Worm (Caenorhabditis elegans) whole organism, L1 larva: ENCODE data around the gene ins-37.
A peak's percentile ranks its signal among the peaks of the same experiment; 100 is the strongest.

Experiments
- C34B4.2 ChIP-seq: sonication (generic microtip); optimal IDR thresholded peaks from 2 replicates; lab custom pipeline; 2017; ENCODE audit warnings: mild to moderate bottlenecking, missing genetic modification characterization, missing compliant biosample characterization
- aha-1 ChIP-seq: fragments of 150-350 bp; optimal IDR thresholded peaks from 2 replicates; lab custom pipeline; 2014; ENCODE audit warnings: missing biosample characterization, missing genetic modification characterization
- alr-1 ChIP-seq: fragments of 200-800 bp; sonication (Bioruptor generic); optimal IDR thresholded peaks from 2 replicates; lab custom pipeline; 2018; ENCODE audit warnings: borderline replicate concordance, mild to moderate bottlenecking, missing genetic modification characterization, missing compliant biosample characterization
- blmp-1 ChIP-seq: fragments of 150-350 bp; optimal IDR thresholded peaks from 2 replicates; lab custom pipeline; 2014; ENCODE audit warnings: missing biosample characterization, missing genetic modification characterization
- ceh-8 ChIP-seq: fragments of 200-800 bp; sonication (Bioruptor generic); optimal IDR thresholded peaks from 2 replicates; lab custom pipeline; 2018; ENCODE audit warnings: mild to moderate bottlenecking, missing genetic modification characterization, moderate library complexity, missing compliant biosample characterization
- ceh-90 ChIP-seq: sonication (generic microtip); optimal IDR thresholded peaks from 2 replicates; lab custom pipeline; 2016; ENCODE audit warnings: missing genetic modification characterization, missing compliant biosample characterization
- dpl-1 ChIP-seq, 3 experiments: fragments of 150-350 bp in 2 of 3; sonication (generic microtip) in 1 of 3; optimal IDR thresholded peaks; 2 replicates each; lab custom pipeline; 2014 to 2017; ENCODE audit warnings: missing biosample characterization in 3 of 3, missing genetic modification characterization in 3 of 3, missing genetic modification reagents in 3 of 3
- efl-1 ChIP-seq, 4 experiments: fragments of 150-350 bp; optimal IDR thresholded peaks in 3 of 4; peaks in 1 of 4; 1 replicate in 1 of 4; 2 replicates in 3 of 4; lab custom pipeline; 2014; ENCODE audit warnings: missing biosample characterization in 2 of 4, missing genetic modification characterization in 2 of 4, missing genetic modification reagents in 2 of 4
- egl-27 ChIP-seq, 2 experiments: fragments of 150-350 bp in 1 of 2; sonication (generic microtip); optimal IDR thresholded peaks; 3 replicates each; lab custom pipeline; 2017 to 2018; ENCODE audit warnings: missing biosample characterization in 2 of 2, missing genetic modification characterization in 2 of 2, missing genetic modification reagents in 2 of 2
- elt-2 ChIP-seq: sonication (generic microtip); optimal IDR thresholded peaks from 2 replicates; lab custom pipeline; 2016; ENCODE audit warnings: missing genetic modification characterization, mild to moderate bottlenecking, inconsistent platforms, missing compliant biosample characterization, missing genetic modification reagents
- fkh-10 ChIP-seq: sonication (generic microtip); optimal IDR thresholded peaks from 2 replicates; lab custom pipeline; 2017; ENCODE audit warnings: missing biosample characterization, missing genetic modification reagents, missing genetic modification characterization
- hpl-2 ChIP-seq: fragments of 150-350 bp; optimal IDR thresholded peaks from 2 replicates; lab custom pipeline; 2014; ENCODE audit warnings: missing biosample characterization, missing genetic modification reagents, missing genetic modification characterization
- isw-1 ChIP-seq: fragments of 200-800 bp; sonication (Bioruptor generic); IDR thresholded peaks from 2 replicates; pipeline ENCODE4 v1.3.6; 2022; ENCODE audit warnings: missing genetic modification characterization, missing compliant biosample characterization
- jun-1 ChIP-seq: fragments of 150-350 bp; optimal IDR thresholded peaks from 2 replicates; lab custom pipeline; 2014; ENCODE audit warnings: missing biosample characterization, missing genetic modification reagents, missing genetic modification characterization
- lin-35 ChIP-seq, 2 experiments: fragments of 150-350 bp; optimal IDR thresholded peaks; 2 replicates each; lab custom pipeline; 2014; ENCODE audit warnings: missing biosample characterization in 2 of 2, missing genetic modification characterization in 2 of 2, missing genetic modification reagents in 2 of 2
- lir-3 ChIP-seq: sonication (generic microtip); optimal IDR thresholded peaks from 2 replicates; lab custom pipeline; 2016; ENCODE audit warnings: mild to moderate bottlenecking, missing genetic modification characterization, moderate library complexity, missing compliant biosample characterization; ENCODE audit not compliant: poor library complexity
- lsy-2 ChIP-seq, 2 experiments: fragments of 150-350 bp; optimal IDR thresholded peaks; 2 replicates each; lab custom pipeline; 2014; ENCODE audit warnings: missing biosample characterization in 2 of 2, missing genetic modification characterization in 2 of 2
- mab-9 ChIP-seq: fragments of 200-800 bp; sonication (Bioruptor generic); IDR thresholded peaks from 2 replicates; pipeline ENCODE4 v1.3.6; 2022; ENCODE audit warnings: missing genetic modification reagents, missing genetic modification characterization, missing compliant biosample characterization
- mdl-1 ChIP-seq, 2 experiments: fragments of 150-350 bp; optimal IDR thresholded peaks; 2 replicates each; lab custom pipeline; 2014 to 2017; ENCODE audit warnings: missing biosample characterization in 2 of 2, missing genetic modification characterization in 2 of 2, inconsistent platforms in 1 of 2
- nhr-20 ChIP-seq: sonication (generic microtip); optimal IDR thresholded peaks from 2 replicates; lab custom pipeline; 2016; ENCODE audit warnings: mild to moderate bottlenecking, missing genetic modification characterization, missing compliant biosample characterization
- nhr-28 ChIP-seq: fragments of 150-350 bp; optimal IDR thresholded peaks from 2 replicates; lab custom pipeline; 2014; ENCODE audit warnings: missing biosample characterization, missing genetic modification characterization
- nhr-71 ChIP-seq: sonication (generic microtip); optimal IDR thresholded peaks from 2 replicates; lab custom pipeline; 2016; ENCODE audit warnings: mild to moderate bottlenecking, missing genetic modification characterization, moderate library complexity, missing compliant biosample characterization
- nhr-85 ChIP-seq: sonication (generic microtip); peaks from one replicate; lab custom pipeline; 2016; ENCODE audit warnings: missing genetic modification characterization, inconsistent platforms, missing compliant biosample characterization
- pqm-1 ChIP-seq: sonication (generic microtip); optimal IDR thresholded peaks from 3 replicates; lab custom pipeline; 2017; ENCODE audit warnings: missing biosample characterization, missing genetic modification characterization
- snu-23 ChIP-seq: sonication (generic microtip); optimal IDR thresholded peaks from 2 replicates; lab custom pipeline; 2016; ENCODE audit warnings: missing genetic modification characterization, missing compliant biosample characterization
- sox-4 ChIP-seq: sonication (generic microtip); optimal IDR thresholded peaks from 2 replicates; lab custom pipeline; 2016; ENCODE audit warnings: missing genetic modification characterization, missing compliant biosample characterization
- sptf-1 ChIP-seq: fragments of 150-350 bp; optimal IDR thresholded peaks from 2 replicates; lab custom pipeline; 2014; ENCODE audit warnings: missing biosample characterization, missing genetic modification characterization
- sup-37 ChIP-seq: fragments of 200-800 bp; sonication (Bioruptor generic); optimal IDR thresholded peaks from 2 replicates; lab custom pipeline; 2018; ENCODE audit warnings: mild to moderate bottlenecking, missing genetic modification characterization, missing compliant biosample characterization
- swsn-7 ChIP-seq: sonication (generic microtip); optimal IDR thresholded peaks from 2 replicates; lab custom pipeline; 2016; ENCODE audit warnings: missing genetic modification characterization, missing compliant biosample characterization
- unc-130 ChIP-seq: fragments of 150-350 bp; optimal IDR thresholded peaks from 2 replicates; lab custom pipeline; 2017; ENCODE audit warnings: missing biosample characterization, missing genetic modification characterization, inconsistent platforms
- unc-30 ChIP-seq: sonication (generic microtip); optimal IDR thresholded peaks from 2 replicates; lab custom pipeline; 2017; ENCODE audit warnings: missing biosample characterization, missing genetic modification characterization
- unc-62 ChIP-seq: fragments of 150-350 bp; optimal IDR thresholded peaks from 2 replicates; lab custom pipeline; 2014; ENCODE audit warnings: missing biosample characterization, missing genetic modification reagents, missing genetic modification characterization
- unc-98 ChIP-seq: fragments of 200-800 bp; sonication (Bioruptor generic); IDR thresholded peaks from 2 replicates; pipeline ENCODE4 v1.3.6; 2022; ENCODE audit warnings: missing genetic modification characterization, missing compliant biosample characterization

ins-37 gene

DNA sequence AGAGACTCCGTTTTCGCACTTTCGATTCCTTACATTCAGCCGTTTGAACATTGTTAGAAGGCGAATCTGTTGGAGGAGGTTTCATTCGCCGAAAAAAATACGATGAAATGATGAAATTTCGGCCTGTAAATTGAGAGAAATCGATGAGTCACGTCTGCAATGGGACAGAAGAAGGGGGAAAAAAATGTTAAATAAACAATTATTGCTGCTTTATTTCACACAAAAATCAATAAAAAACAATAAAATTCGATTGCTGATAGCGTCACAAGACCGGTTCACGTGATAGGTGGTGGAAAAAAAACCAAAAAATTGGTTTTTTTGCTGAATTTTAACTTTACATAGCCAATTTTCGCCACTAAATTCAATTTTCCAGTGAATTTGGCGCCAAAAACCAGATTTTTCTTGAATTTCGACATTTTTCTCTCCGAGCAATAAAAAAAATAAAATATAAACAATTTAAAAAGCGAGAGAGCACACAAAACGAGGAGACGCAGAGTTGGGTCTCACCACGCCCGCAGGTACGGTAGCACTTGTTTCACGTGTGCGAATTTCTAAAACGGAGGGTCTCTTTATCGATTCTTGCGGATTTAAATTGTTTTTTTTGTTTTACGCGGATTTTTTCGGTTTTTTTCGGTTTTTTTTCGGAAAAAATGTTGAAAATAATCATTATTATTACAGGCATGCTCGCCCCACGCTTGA, 36.4 kb upstream of the ins-37 start, which contains the start of the genes cup-14 and ndub-8 (continued):
- TF ChIP-seq hpl-2 (GFP tag; lab: Kevin White, UChicago) (peak; percentile 76), lsy-2 (tag; optimal IDR thresholded peaks at IDR 0.05; lab: Kevin White, UChicago) (peak; percentile 100), ceh-8 (GFP tag; lab: Kevin White, UChicago) (peak; percentile 72), nhr-71 (peak; percentile 95), ceh-90 (tag; lab: Kevin White, UChicago) (peak; percentile 56), pqm-1 (tag; lab: Kevin White, UChicago) (no peak), sup-37 (peak; percentile 66), nhr-20 (tag; lab: Kevin White, UChicago) (peak; percentile 90), swsn-7 (no peak), dpl-1 (GFP tag; optimal IDR thresholded peaks at IDR 0.05; lab: Kevin White, UChicago) (peak; percentile 80 to 84 (median 82)), isw-1 (GFP tag; lab: Robert Waterston, UW) (peak; percentile 91), mab-9 (GFP tag; lab: Robert Waterston, UW) (peak; percentile 78)

- TF ChIP-seq elt-2 (peak; percentile 28), unc-62 (GFP tag; lab: Kevin White, UChicago) (no peak), fkh-10 (GFP tag; lab: Kevin White, UChicago) (no peak)
- TF ChIP-seq, all 84 proteins: peak for 1
Observed at ce11 chrII:13862453-13862852, 26.5 kb upstream of the ins-37 start.

DNA sequence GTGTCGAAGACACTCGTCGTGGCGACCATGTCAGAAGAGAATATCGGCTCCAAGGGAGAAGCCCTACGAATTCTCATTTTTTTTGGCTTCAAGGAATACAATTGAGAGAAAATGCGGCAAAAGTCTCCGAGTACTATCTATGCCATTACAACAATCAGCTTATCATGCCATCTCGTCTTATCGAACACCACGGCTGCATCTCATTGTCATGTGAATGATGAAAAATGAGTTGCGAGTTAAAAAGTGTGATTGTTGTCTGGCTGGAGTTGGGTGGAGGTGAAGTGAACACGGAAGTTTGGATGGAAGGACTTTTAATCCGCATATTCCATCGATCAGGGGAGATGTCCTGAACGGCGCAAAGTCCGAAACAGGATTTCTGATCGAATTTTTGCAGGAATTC, 25.0 kb upstream of the ins-37 start:
- peak in 1 of 2 experiments; percentile 14 for TF ChIP-seq mdl-1 (tag; optimal IDR thresholded peaks at IDR 0.05; lab: Kevin White, UChicago)
- TF ChIP-seq C34B4.2 (tag; lab: Kevin White, UChicago), result no peak
- peak; percentile 50 for TF ChIP-seq nhr-85 (tag; lab: Kevin White, UChicago)
- no peak for TF ChIP-seq alr-1 (tag; lab: Kevin White, UChicago)
- no peak for TF ChIP-seq efl-1 (optimal IDR thresholded peaks at IDR 0.05; lab: Kevin White, UChicago)
- TF ChIP-seq efl-1 (GFP tag; optimal IDR thresholded peaks at IDR 0.05 in 1 of 2; lab: Kevin White, UChicago), result peak in 1 of 2 experiments; percentile 86
- TF ChIP-seq elt-2, result peak; percentile 51
- peak in 1 of 2 experiments; percentile 38 for TF ChIP-seq lin-35 (GFP tag; optimal IDR thresholded peaks at IDR 0.05; lab: Kevin White, UChicago)

DNA sequence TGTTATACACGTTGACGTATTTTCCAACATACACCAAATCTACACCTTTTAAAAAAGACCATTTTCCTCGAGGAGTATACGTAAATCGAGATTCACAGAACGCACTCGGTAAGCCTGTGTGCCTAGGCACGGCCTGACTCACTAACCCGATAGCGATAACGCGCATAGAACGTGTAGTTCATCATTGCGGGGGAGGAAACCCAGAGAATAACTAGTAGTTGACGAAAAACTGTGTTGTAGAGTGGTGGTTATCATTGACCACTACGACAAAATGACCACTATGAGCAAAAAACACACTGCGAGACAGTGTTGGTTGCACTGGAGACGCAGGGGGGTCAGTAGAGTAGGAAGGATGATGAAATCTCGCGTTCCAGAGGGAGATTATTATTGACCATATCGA, 23.9 kb upstream of the ins-37 start:
- TF ChIP-seq mdl-1 (tag; optimal IDR thresholded peaks at IDR 0.05; lab: Kevin White, UChicago), result no peak
- TF ChIP-seq sox-4 (tag; lab: Kevin White, UChicago), result no peak
- TF ChIP-seq C34B4.2 (tag; lab: Kevin White, UChicago), result no peak
- TF ChIP-seq snu-23, result no peak
- no peak for TF ChIP-seq hpl-2 (GFP tag; lab: Kevin White, UChicago)
- TF ChIP-seq elt-2, result peak; percentile 16
- TF ChIP-seq fkh-10 (GFP tag; lab: Kevin White, UChicago), result no peak
- TF ChIP-seq sptf-1, result no peak
- no peak for TF ChIP-seq unc-30 (tag; lab: Kevin White, UChicago)
- TF ChIP-seq blmp-1 (tag; lab: Kevin White, UChicago), result no peak
- no peak for TF ChIP-seq aha-1 (tag; lab: Kevin White, UChicago)
- TF ChIP-seq efl-1 (optimal IDR thresholded peaks at IDR 0.05; lab: Kevin White, UChicago), result no peak
- peak in 1 of 2 experiments; percentile 80 for TF ChIP-seq efl-1 (GFP tag; optimal IDR thresholded peaks at IDR 0.05 in 1 of 2; lab: Kevin White, UChicago)
- no peak for TF ChIP-seq nhr-28 (tag; lab: Kevin White, UChicago)
- no peak for TF ChIP-seq unc-130 (tag; lab: Kevin White, UChicago)
- peak; percentile 40 for TF ChIP-seq jun-1
- no peak for TF ChIP-seq nhr-71
- no peak for TF ChIP-seq egl-27 (tag; optimal IDR thresholded peaks at IDR 0.05; lab: Kevin White, UChicago)

- no peak for TF ChIP-seq sptf-1
- TF ChIP-seq lir-3 (tag; lab: Kevin White, UChicago), result no peak
- TF ChIP-seq nhr-85 (tag; lab: Kevin White, UChicago), result peak; percentile 19
- TF ChIP-seq unc-98 (GFP tag; lab: Robert Waterston, UW), result no peak
- no peak for TF ChIP-seq efl-1 (optimal IDR thresholded peaks at IDR 0.05; lab: Kevin White, UChicago)
- peak in 1 of 2 experiments; percentile 40 for TF ChIP-seq efl-1 (GFP tag; optimal IDR thresholded peaks at IDR 0.05 in 1 of 2; lab: Kevin White, UChicago)
Observed at ce11 chrII:13858352-13858751, 22.4 kb upstream of the ins-37 start.
